Fruit fly (Drosophila melanogaster): ENCODE results near the gene Arr2.
A peak's percentile ranks its signal among the peaks of the same experiment; 100 is the strongest.

Gene Arr2

DNA sequence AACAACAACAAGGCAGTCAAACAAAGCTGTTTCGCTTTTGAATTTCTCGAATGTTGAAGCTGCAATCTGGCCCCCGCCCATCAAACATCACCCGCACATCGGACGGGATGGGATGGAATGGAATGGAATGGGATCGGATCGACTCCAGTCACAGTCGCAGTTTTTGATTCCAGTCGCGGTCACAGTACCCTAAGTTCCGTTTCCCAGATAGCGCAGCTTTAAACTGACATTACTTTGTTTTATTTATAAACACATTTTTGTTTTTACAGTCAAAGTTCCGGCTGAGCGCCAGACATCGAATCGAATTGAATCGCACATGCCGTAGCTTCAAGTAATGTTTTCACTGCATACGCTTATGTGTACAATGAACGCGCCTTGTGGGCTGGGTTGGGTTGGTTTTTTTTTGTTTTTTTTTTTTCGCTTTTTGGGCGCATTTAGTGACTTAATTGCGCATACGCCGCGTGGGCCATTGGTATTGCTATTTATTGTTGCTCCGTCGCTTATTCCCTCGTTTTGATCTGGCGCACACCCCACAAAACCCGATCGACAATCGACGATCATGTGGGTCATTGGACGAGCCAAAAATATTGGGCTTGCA lies 40.1 kb upstream of the Arr2 start (continued):
- TF ChIP-seq lov (optimal IDR thresholded peaks at IDR 0.05) (no peak), lov (GFP tag; IDR thresholded peaks at IDR 0.05) (no peak), BtbVII (GFP tag; optimal IDR thresholded peaks at IDR 0.05) (no peak), run (tag; optimal IDR thresholded peaks at IDR 0.05) (no peak), tgo (GFP tag; IDR thresholded peaks at IDR 0.05) (no peak), CG5245 (GFP tag; optimal IDR thresholded peaks at IDR 0.05) (no peak), sima (GFP tag; optimal IDR thresholded peaks at IDR 0.05) (no peak), CG11504 (tag; optimal IDR thresholded peaks at IDR 0.05) (no peak), exex (tag; optimal IDR thresholded peaks at IDR 0.05) (no peak), CG10543 (GFP tag; optimal IDR thresholded peaks at IDR 0.05) (peak; percentile 18), CG11456 (GFP tag; IDR thresholded peaks at IDR 0.05) (0 out of 3 replicates have a peak, but pooled peaks have one; percentile 37), CG34422 (GFP tag; IDR thresholded peaks at IDR 0.05) (no peak), lab (GFP tag; optimal IDR thresholded peaks at IDR 0.05) (no peak), grn (GFP tag; optimal IDR thresholded peaks at IDR 0.05) (no peak), CG3995 (GFP tag; optimal IDR thresholded peaks at IDR 0.05) (peak; percentile 90), so (GFP tag; IDR thresholded peaks at IDR 0.05) (no peak), Myb (GFP tag; optimal IDR thresholded peaks at IDR 0.05) (no peak), slbo (GFP tag; IDR thresholded peaks at IDR 0.05) (peak; percentile 15; the same call in 1 of the 2 replicates), chinmo (GFP tag; IDR thresholded peaks at IDR 0.05; ENCODE audit: partially characterized antibody) (peak; percentile 76; the same call in 1 of the 4 replicates), Rfx (GFP tag; IDR thresholded peaks at IDR 0.05) (no peak; the same call in 1 of the 2 replicates), CG32532 (GFP tag; IDR thresholded peaks at IDR 0.05) (peak; percentile 5; the same call in 1 of the 2 replicates), Ada2b (GFP tag; IDR thresholded peaks at IDR 0.05) (no peak), kah (GFP tag; optimal IDR thresholded peaks at IDR 0.05) (no peak), gce (GFP tag; IDR thresholded peaks at IDR 0.05) (no peak), Ets65A (GFP tag) (peak; percentile 68), CG1603 (tag; optimal IDR thresholded peaks at IDR 0.05) (no peak), CG9932 (GFP tag; IDR thresholded peaks at IDR 0.05) (0 out of 2 replicates have a peak, but pooled peaks have one; percentile 7), knrl (GFP tag; IDR thresholded peaks at IDR 0.05; ENCODE audit: partially characterized antibody) (no peak), Mad (GFP tag; optimal IDR thresholded peaks at IDR 0.05) (no peak), dpn (GFP tag; optimal IDR thresholded peaks at IDR 0.05) (no peak), PHDP (tag; optimal IDR thresholded peaks at IDR 0.05) (no peak), ftz-f1 (GFP tag; optimal IDR thresholded peaks at IDR 0.05) (peak; percentile 75), CG4617 (GFP tag; optimal IDR thresholded peaks at IDR 0.05; ENCODE audit: borderline replicate concordance) (no peak), nmo (GFP tag; optimal IDR thresholded peaks at IDR 0.05) (no peak), fd64A (GFP tag; optimal IDR thresholded peaks at IDR 0.05) (no peak), CG1602 (GFP tag; optimal IDR thresholded peaks at IDR 0.05) (no peak), CG8089 (GFP tag; optimal IDR thresholded peaks at IDR 0.05) (no peak), HHEX (GFP tag; optimal IDR thresholded peaks at IDR 0.05) (no peak), dimm (GFP tag; IDR thresholded peaks at IDR 0.05) (no peak), CG33213 (GFP tag; optimal IDR thresholded peaks at IDR 0.05) (no peak), CG2889 (GFP tag; IDR thresholded peaks at IDR 0.05) (no peak), Hmr (GFP tag; optimal IDR thresholded peaks at IDR 0.05) (peak; percentile 11), cwo (GFP tag; optimal IDR thresholded peaks at IDR 0.05) (peak; percentile 40)

Measured in whole organism, embryonic.